Fruit fly (Drosophila melanogaster): Measurements from ENCODE around the gene Dd.

DNA sequence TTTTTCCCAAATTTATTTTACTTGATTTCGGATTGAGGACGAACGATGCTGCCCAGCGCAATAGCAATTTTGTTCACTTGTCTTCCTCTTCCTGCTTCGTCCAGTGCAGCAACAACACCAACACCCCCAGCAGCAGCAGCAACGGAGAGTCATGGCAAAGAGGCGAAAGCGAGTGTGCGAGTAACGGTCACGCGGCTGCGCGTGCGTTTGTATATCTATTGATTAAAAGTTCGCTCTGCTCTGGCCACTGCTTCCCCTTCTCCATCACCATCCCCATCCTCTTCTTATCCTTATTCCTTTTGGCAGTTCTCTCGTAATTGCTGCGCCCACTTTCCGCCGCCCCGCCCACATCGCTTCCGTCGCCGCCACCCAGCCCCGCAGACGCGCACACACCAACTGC is 14.3 kb upstream of the Dd start:
- TF ChIP-seq ovo (GFP tag; optimal IDR thresholded peaks at IDR 0.05) = peak; percentile 18
- TF ChIP-seq CG1620 (GFP tag; optimal IDR thresholded peaks at IDR 0.05) = no peak
- TF ChIP-seq kay (GFP tag; ENCODE audit: borderline replicate concordance) = no peak
- no peak for TF ChIP-seq tj (GFP tag; optimal IDR thresholded peaks at IDR 0.05)
- no peak for TF ChIP-seq cnc (optimal IDR thresholded peaks at IDR 0.05)
- no peak for TF ChIP-seq toe (GFP tag; optimal IDR thresholded peaks at IDR 0.05)
- no peak for TF ChIP-seq CG12768 (GFP tag; optimal IDR thresholded peaks at IDR 0.05)
- TF ChIP-seq CG11617 (GFP tag; optimal IDR thresholded peaks at IDR 0.05) = no peak
- no peak for TF ChIP-seq CG33017 (tag; optimal IDR thresholded peaks at IDR 0.05)
- TF ChIP-seq bab1 (GFP tag; optimal IDR thresholded peaks at IDR 0.05) = no peak
- TF ChIP-seq CG5204 (GFP tag; optimal IDR thresholded peaks at IDR 0.05) = no peak
- no peak for TF ChIP-seq Hr96 (GFP tag; optimal IDR thresholded peaks at IDR 0.05)
- no peak for TF ChIP-seq CG7101 (tag; optimal IDR thresholded peaks at IDR 0.05)
- no peak for TF ChIP-seq Crg-1 (GFP tag; optimal IDR thresholded peaks at IDR 0.05)
